Worm (Caenorhabditis elegans): ENCODE results near the gene F25B5.6.

ce11 chrIII:5961560-5961959 lies 13.0 kb upstream of the F25B5.6 start:
- no peak for TF ChIP-seq fkh-10 (GFP tag; optimal IDR thresholded peaks at IDR 0.05)
- no peak for TF ChIP-seq nhr-23 (tag; optimal IDR thresholded peaks at IDR 0.05)
- TF ChIP-seq lsy-12 (tag; optimal IDR thresholded peaks at IDR 0.05) = no peak
- no peak for TF ChIP-seq pqm-1 (tag; optimal IDR thresholded peaks at IDR 0.05)
- TF ChIP-seq ama-1 (optimal IDR thresholded peaks at IDR 0.05) = no peak
- TF ChIP-seq ztf-4 (tag; optimal IDR thresholded peaks at IDR 0.05) = no peak
- TF ChIP-seq zag-1 (tag; optimal IDR thresholded peaks at IDR 0.05) = no peak
- TF ChIP-seq nhr-237 (tag; optimal IDR thresholded peaks at IDR 0.05) = no peak

Data from whole organism, L3 larva.